Worm (Caenorhabditis elegans) whole organism, L3 larva: Measurements from ENCODE around the gene F52C6.2.

Source experiments
- R02D3.7 ChIP-seq: fragments of 150-350 bp; optimal IDR thresholded peaks from 2 replicates; lab custom pipeline; 2014; ENCODE audit warnings: missing biosample characterization, missing genetic modification characterization
- ZK546.5 ChIP-seq: sonication (generic microtip); optimal IDR thresholded peaks from 2 replicates; lab custom pipeline; 2017; ENCODE audit warnings: missing biosample characterization, missing genetic modification characterization
- aly-2 ChIP-seq: fragments of 150-350 bp; optimal IDR thresholded peaks from 2 replicates; lab custom pipeline; 2014; ENCODE audit warnings: missing biosample characterization, missing genetic modification characterization
- ceh-9 ChIP-seq: sonication (generic microtip); optimal IDR thresholded peaks from 2 replicates; lab custom pipeline; 2018; ENCODE audit warnings: missing biosample characterization, missing genetic modification characterization
- egl-27 ChIP-seq: sonication (generic microtip); optimal IDR thresholded peaks from 4 replicates; lab custom pipeline; 2017; ENCODE audit warnings: missing biosample characterization, missing genetic modification reagents, missing genetic modification characterization
- egl-5 ChIP-seq: fragments of 150-350 bp; optimal IDR thresholded peaks from 2 replicates; lab custom pipeline; 2017; ENCODE audit warnings: missing biosample characterization, missing genetic modification reagents, missing genetic modification characterization, inconsistent platforms
- elt-2 ChIP-seq: sonication (generic microtip); optimal IDR thresholded peaks from 2 replicates; lab custom pipeline; 2016; ENCODE audit warnings: missing genetic modification reagents, mild to moderate bottlenecking, missing genetic modification characterization, missing compliant biosample characterization
- eor-1 ChIP-seq, 2 experiments: fragments of 150-350 bp; optimal IDR thresholded peaks; 2 replicates each; lab custom pipeline; 2014 to 2018; ENCODE audit warnings: missing biosample characterization in 2 of 2, missing genetic modification characterization in 2 of 2
- fkh-10 ChIP-seq: sonication (generic microtip); optimal IDR thresholded peaks from 2 replicates; lab custom pipeline; 2017; ENCODE audit warnings: missing biosample characterization, missing genetic modification reagents, missing genetic modification characterization
- fos-1 ChIP-seq: fragments of 150-350 bp; optimal IDR thresholded peaks from 2 replicates; lab custom pipeline; 2014; ENCODE audit warnings: missing biosample characterization, missing genetic modification characterization
- hmg-11 ChIP-seq: sonication (generic microtip); optimal IDR thresholded peaks from 2 replicates; lab custom pipeline; 2016; ENCODE audit warnings: missing genetic modification characterization, missing compliant biosample characterization
- jun-1 ChIP-seq: fragments of 150-350 bp; optimal IDR thresholded peaks from 2 replicates; lab custom pipeline; 2014; ENCODE audit warnings: missing biosample characterization, missing genetic modification reagents, missing genetic modification characterization
- lin-15B ChIP-seq: fragments of 150-350 bp; optimal IDR thresholded peaks from 2 replicates; lab custom pipeline; 2014; ENCODE audit warnings: missing biosample characterization, missing genetic modification characterization
- lin-39 ChIP-seq: fragments of 150-350 bp; optimal IDR thresholded peaks from 2 replicates; lab custom pipeline; 2018; ENCODE audit warnings: missing biosample characterization, missing genetic modification reagents, missing genetic modification characterization
- lsy-12 ChIP-seq: sonication (generic microtip); optimal IDR thresholded peaks from 2 replicates; lab custom pipeline; 2016; ENCODE audit warnings: mild to moderate bottlenecking, missing genetic modification characterization, missing compliant biosample characterization
- mdl-1 ChIP-seq: fragments of 150-350 bp; optimal IDR thresholded peaks from 2 replicates; lab custom pipeline; 2014; ENCODE audit warnings: missing biosample characterization, missing genetic modification characterization
- nfya-1 ChIP-seq: sonication (generic microtip); optimal IDR thresholded peaks from 2 replicates; lab custom pipeline; 2017; ENCODE audit warnings: missing genetic modification characterization, mild to moderate bottlenecking, missing compliant biosample characterization, antibody characterized with exemption, moderate library complexity; ENCODE audit not compliant: insufficient read depth
- nhr-11 ChIP-seq: fragments of 150-350 bp; optimal IDR thresholded peaks from 2 replicates; lab custom pipeline; 2014; ENCODE audit warnings: missing biosample characterization, missing genetic modification characterization
- nhr-237 ChIP-seq: fragments of 150-350 bp; optimal IDR thresholded peaks from 2 replicates; lab custom pipeline; 2014; ENCODE audit warnings: missing biosample characterization, missing genetic modification characterization
- nhr-43 ChIP-seq: sonication (generic microtip); optimal IDR thresholded peaks from 2 replicates; lab custom pipeline; 2016; ENCODE audit warnings: mild to moderate bottlenecking, missing genetic modification characterization, missing compliant biosample characterization; ENCODE audit not compliant: poor library complexity, severe bottlenecking
- pha-4 ChIP-seq: fragments of 150-350 bp; optimal IDR thresholded peaks from 2 replicates; lab custom pipeline; 2014; ENCODE audit warnings: missing biosample characterization, missing genetic modification reagents, missing genetic modification characterization
- pqm-1 ChIP-seq: fragments of 150-350 bp; optimal IDR thresholded peaks from 2 replicates; lab custom pipeline; 2017; ENCODE audit warnings: missing biosample characterization, missing genetic modification characterization, inconsistent platforms
- sea-2 ChIP-seq: fragments of 150-350 bp; sonication (generic microtip); optimal IDR thresholded peaks from 4 replicates; lab custom pipeline; 2014; ENCODE audit warnings: missing biosample characterization, missing genetic modification reagents, missing genetic modification characterization
- skn-1 ChIP-seq: fragments of 150-350 bp; optimal IDR thresholded peaks from 2 replicates; lab custom pipeline; 2014; ENCODE audit warnings: missing biosample characterization, missing genetic modification characterization
- snpc-4 ChIP-seq: fragments of 150-350 bp; optimal IDR thresholded peaks from 2 replicates; lab custom pipeline; 2014; ENCODE audit warnings: missing biosample characterization, missing genetic modification characterization
- tbx-2 ChIP-seq: sonication (generic microtip); optimal IDR thresholded peaks from 2 replicates; lab custom pipeline; 2016; ENCODE audit warnings: mild to moderate bottlenecking, missing genetic modification characterization, missing compliant biosample characterization
- unc-39 ChIP-seq: sonication (generic microtip); optimal IDR thresholded peaks from 4 replicates; lab custom pipeline; 2017; ENCODE audit warnings: missing biosample characterization, missing genetic modification characterization
- unc-62 ChIP-seq: fragments of 150-350 bp; sonication (generic microtip); optimal IDR thresholded peaks from 4 replicates; lab custom pipeline; 2014; ENCODE audit warnings: missing biosample characterization, missing genetic modification reagents, missing genetic modification characterization
- zag-1 ChIP-seq: fragments of 150-350 bp; optimal IDR thresholded peaks from 2 replicates; lab custom pipeline; 2014; ENCODE audit warnings: missing biosample characterization, missing genetic modification characterization
- ztf-4 ChIP-seq: fragments of 150-350 bp; optimal IDR thresholded peaks from 2 replicates; lab custom pipeline; 2014; ENCODE audit warnings: missing biosample characterization, missing genetic modification characterization

Gene F52C6.2

ce11 chrII:1897936-1898335, 28.3 kb upstream of the F52C6.2 start, which contains the start of gene C46F9.6:
Gene C46F9.6, plus strand, starts transcription at chrII:1898236.
- TF ChIP-seq elt-2 (tag; lab: Kevin White, UChicago) (peak; percentile 19), nfya-1 (tag; lab: Kevin White, UChicago) (no peak)
- TF ChIP-seq, all 47 proteins: peak for 1

ce11 chrII:1899934-1900333, 26.3 kb upstream of the F52C6.2 start, which contains the start of gene math-24:
Gene math-24, plus strand, starts transcription at chrII:1900234.
- no peak for TF ChIP-seq elt-2 (tag; lab: Kevin White, UChicago)
- TF ChIP-seq nhr-43 (tag; lab: Kevin White, UChicago): no peak
- TF ChIP-seq ZK546.5 (tag; lab: Kevin White, UChicago): no peak

ce11 chrII:1901981-1902380, 24.3 kb upstream of the F52C6.2 start, which contains the start of gene math-23:
Gene math-23, plus strand, starts transcription at chrII:1902281.
- no peak for TF ChIP-seq jun-1 (tag; lab: Kevin White, UChicago)
- TF ChIP-seq sea-2: no peak
- no peak for TF ChIP-seq mdl-1 (tag; lab: Kevin White, UChicago)
- TF ChIP-seq eor-1 (tag; optimal IDR thresholded peaks at IDR 0.05; lab: Kevin White, UChicago): no peak
- no peak for TF ChIP-seq fkh-10 (GFP tag; lab: Kevin White, UChicago)
- no peak for TF ChIP-seq egl-5 (tag; lab: Kevin White, UChicago)
- no peak for TF ChIP-seq tbx-2 (tag; lab: Kevin White, UChicago)
- TF ChIP-seq nhr-43 (tag; lab: Kevin White, UChicago): no peak

- TF ChIP-seq ztf-4 (no peak), pqm-1 (tag; lab: Kevin White, UChicago) (peak; percentile 16)
Observed at ce11 chrII:1905104-1905503, 21.2 kb upstream of the F52C6.2 start, which contains the start of gene math-22. Gene math-22, plus strand, starts transcription at chrII:1905404.

- TF ChIP-seq lsy-12 (no peak), hmg-11 (tag; lab: Kevin White, UChicago) (no peak), mdl-1 (tag; lab: Kevin White, UChicago) (no peak), lin-15B (tag; lab: Kevin White, UChicago) (no peak), zag-1 (no peak), fkh-10 (GFP tag; lab: Kevin White, UChicago) (no peak), fos-1 (tag; lab: Kevin White, UChicago) (no peak), nhr-11 (no peak), R02D3.7 (tag; lab: Kevin White, UChicago) (no peak), snpc-4 (tag; lab: Kevin White, UChicago) (no peak), egl-27 (no peak), nfya-1 (tag; lab: Kevin White, UChicago) (no peak), lin-39 (no peak), ceh-9 (tag; lab: Kevin White, UChicago) (no peak)
Observed at ce11 chrII:1912741-1913140, 13.5 kb upstream of the F52C6.2 start, which contains the start of gene math-31. Gene math-31, minus strand, starts transcription at chrII:1912841.

ce11 chrII:1917862-1918261, 8.4 kb upstream of the F52C6.2 start, which contains the start of gene bath-4:
Gene bath-4, minus strand, starts transcription at chrII:1917962.
- TF ChIP-seq aly-2 (tag; lab: Kevin White, UChicago) (no peak), hmg-11 (tag; lab: Kevin White, UChicago) (no peak), skn-1 (tag; lab: Kevin White, UChicago) (no peak), egl-27 (no peak), pha-4 (tag; lab: Kevin White, UChicago) (no peak), unc-62 (no peak), mdl-1 (tag; lab: Kevin White, UChicago) (no peak), unc-39 (tag; lab: Kevin White, UChicago) (no peak), lin-15B (tag; lab: Kevin White, UChicago) (no peak), sea-2 (no peak), fkh-10 (GFP tag; lab: Kevin White, UChicago) (no peak), pqm-1 (tag; lab: Kevin White, UChicago) (no peak), nhr-237 (tag; lab: Kevin White, UChicago) (no peak)
